Worm (Caenorhabditis elegans) whole organism, young adult: ENCODE data around the gene K06G5.1.

Source experiments
- C06A6.2 ChIP-seq: fragments of 200-800 bp; sonication (Bioruptor generic); conservative IDR thresholded peaks from 2 replicates; pipeline ENCODE4 v1.3.6; 2022; ENCODE audit warnings: missing genetic modification characterization, missing compliant biosample characterization
- F23B12.7 ChIP-seq: sonication (generic microtip); optimal IDR thresholded peaks from 2 replicates; lab custom pipeline; 2017; ENCODE audit warnings: missing genetic modification characterization, mild to moderate bottlenecking, missing compliant biosample characterization, antibody characterized with exemption, moderate library complexity; ENCODE audit not compliant: insufficient read depth
- F49E8.2 ChIP-seq: sonication (generic microtip); optimal IDR thresholded peaks from 3 replicates; lab custom pipeline; 2017; ENCODE audit warnings: missing genetic modification characterization, mild to moderate bottlenecking, missing compliant biosample characterization, antibody characterized with exemption, moderate library complexity; ENCODE audit not compliant: insufficient read depth
- K11D2.4 ChIP-seq: fragments of 200-800 bp; sonication (Bioruptor generic); IDR thresholded peaks from 2 replicates; pipeline ENCODE4 v1.3.6; 2022; ENCODE audit warnings: missing genetic modification reagents, missing genetic modification characterization, missing compliant biosample characterization
- K12H6.12 ChIP-seq: fragments of 200-800 bp; sonication (Bioruptor generic); optimal IDR thresholded peaks from 2 replicates; lab custom pipeline; 2018; ENCODE audit warnings: mild to moderate bottlenecking, missing genetic modification characterization, missing compliant biosample characterization
- T07F8.4 ChIP-seq: sonication (generic microtip); optimal IDR thresholded peaks from 2 replicates; lab custom pipeline; 2016; ENCODE audit warnings: mild to moderate bottlenecking, missing genetic modification characterization, moderate library complexity, missing compliant biosample characterization
- Y56A3A.18 ChIP-seq: fragments of 200-800 bp; sonication (Bioruptor generic); IDR thresholded peaks from 2 replicates; pipeline ENCODE4 v1.3.6; 2022; ENCODE audit warnings: missing genetic modification reagents, missing genetic modification characterization, missing compliant biosample characterization
- ama-1 ChIP-seq, 3 experiments: fragments of 150-350 bp in 1 of 3; sonication (generic microtip) in 2 of 3; optimal IDR thresholded peaks; 2 replicates each; lab custom pipeline; 2014 to 2018; ENCODE audit warnings: missing biosample characterization in 2 of 3, missing genetic modification characterization in 2 of 3, missing genetic modification reagents in 2 of 3
- aptf-3 ChIP-seq: fragments of 200-800 bp; sonication (Bioruptor generic); IDR thresholded peaks from 2 replicates; pipeline ENCODE4 v1.3.6; 2022; ENCODE audit warnings: missing genetic modification characterization, missing compliant biosample characterization
- athp-1 ChIP-seq: sonication (generic microtip); optimal IDR thresholded peaks from 2 replicates; lab custom pipeline; 2017; ENCODE audit warnings: mild to moderate bottlenecking, missing genetic modification characterization, missing compliant biosample characterization
- attf-5 ChIP-seq: fragments of 200-800 bp; sonication (Bioruptor generic); optimal IDR thresholded peaks from 2 replicates; lab custom pipeline; 2018; ENCODE audit warnings: mild to moderate bottlenecking, missing genetic modification characterization, missing compliant biosample characterization
- attf-6 ChIP-seq: fragments of 200-800 bp; sonication (Bioruptor generic); IDR thresholded peaks from 2 replicates; pipeline ENCODE4 v1.3.6; 2022; ENCODE audit warnings: missing genetic modification reagents, missing genetic modification characterization, missing compliant biosample characterization
- cebp-2 ChIP-seq: fragments of 200-800 bp; sonication (Bioruptor generic); IDR thresholded peaks from 2 replicates; pipeline ENCODE4 v1.3.6; 2022; ENCODE audit warnings: missing genetic modification characterization, missing compliant biosample characterization
- ceh-91 ChIP-seq: fragments of 200-800 bp; sonication (Bioruptor generic); IDR thresholded peaks from 2 replicates; pipeline ENCODE4 v1.3.6; 2022; ENCODE audit warnings: missing genetic modification reagents, missing genetic modification characterization, missing compliant biosample characterization
- chd-7 ChIP-seq: sonication (generic microtip); optimal IDR thresholded peaks from 2 replicates; lab custom pipeline; 2016; ENCODE audit warnings: mild to moderate bottlenecking, missing genetic modification characterization, moderate library complexity, missing compliant biosample characterization
- die-1 ChIP-seq: sonication (generic microtip); optimal IDR thresholded peaks from 2 replicates; lab custom pipeline; 2016; ENCODE audit warnings: missing genotype, mild to moderate bottlenecking, missing genetic modification characterization, missing compliant biosample characterization
- dpff-1 ChIP-seq: sonication (generic microtip); optimal IDR thresholded peaks from 2 replicates; lab custom pipeline; 2017; ENCODE audit warnings: mild to moderate bottlenecking, missing genetic modification characterization, missing compliant biosample characterization
- egl-18 ChIP-seq: fragments of 200-800 bp; sonication (Bioruptor generic); IDR thresholded peaks from 2 replicates; pipeline ENCODE4 v1.3.6; 2022; ENCODE audit warnings: missing genetic modification reagents, missing genetic modification characterization, missing compliant biosample characterization
- egl-44 ChIP-seq: fragments of 200-800 bp; sonication (Bioruptor generic); IDR thresholded peaks from 2 replicates; pipeline ENCODE4 v1.3.6; 2022; ENCODE audit warnings: missing genetic modification reagents, missing genetic modification characterization, missing compliant biosample characterization
- gei-17 ChIP-seq: fragments of 200-800 bp; sonication (Bioruptor generic); optimal IDR thresholded peaks from 2 replicates; lab custom pipeline; 2018; ENCODE audit warnings: mild to moderate bottlenecking, missing genetic modification characterization, missing compliant biosample characterization
- him-1 ChIP-seq: sonication (generic microtip); optimal IDR thresholded peaks from 2 replicates; lab custom pipeline; 2016; ENCODE audit warnings: missing genotype, missing genetic modification reagents, missing genetic modification characterization, missing compliant biosample characterization
- hrde-1 ChIP-seq: sonication (generic microtip); optimal IDR thresholded peaks from 2 replicates; lab custom pipeline; 2016; ENCODE audit warnings: missing genetic modification characterization, mild to moderate bottlenecking, missing compliant biosample characterization, moderate library complexity, missing genotype, missing genetic modification reagents, borderline replicate concordance
- hsf-1 ChIP-seq: fragments of 200-800 bp; sonication (Bioruptor generic); IDR thresholded peaks from 2 replicates; pipeline ENCODE4 v1.3.6; 2022; ENCODE audit warnings: missing genetic modification reagents, missing genetic modification characterization, missing compliant biosample characterization
- let-607 ChIP-seq, 2 experiments: fragments of 200-800 bp in 1 of 2; sonication (Bioruptor generic) in 1 of 2; sonication (generic microtip) in 1 of 2; optimal IDR thresholded peaks; 2 replicates each; lab custom pipeline; 2016 to 2018; ENCODE audit warnings: mild to moderate bottlenecking in 2 of 2, missing compliant biosample characterization in 2 of 2, missing genetic modification characterization in 2 of 2, moderate library complexity in 2 of 2, missing genotype in 1 of 2
- lin-26 ChIP-seq: fragments of 200-800 bp; sonication (Bioruptor generic); IDR thresholded peaks from 2 replicates; pipeline ENCODE4 v1.3.6; 2022; ENCODE audit warnings: missing genetic modification reagents, missing genetic modification characterization, missing compliant biosample characterization
- lin-40 ChIP-seq: sonication (generic microtip); optimal IDR thresholded peaks from 2 replicates; lab custom pipeline; 2016; ENCODE audit warnings: missing genetic modification characterization, mild to moderate bottlenecking, missing compliant biosample characterization, missing genotype, missing genetic modification reagents
- lir-1 ChIP-seq: fragments of 200-800 bp; sonication (Bioruptor generic); conservative IDR thresholded peaks from 2 replicates; pipeline ENCODE4 v1.3.6; 2022; ENCODE audit warnings: missing genetic modification reagents, missing genetic modification characterization, missing compliant biosample characterization
- lsl-1 ChIP-seq: fragments of 200-800 bp; sonication (Bioruptor generic); optimal IDR thresholded peaks from 2 replicates; lab custom pipeline; 2018; ENCODE audit warnings: mild to moderate bottlenecking, missing genetic modification characterization, moderate library complexity, missing compliant biosample characterization
- lsy-27 ChIP-seq: sonication (generic microtip); optimal IDR thresholded peaks from 2 replicates; lab custom pipeline; 2017; ENCODE audit warnings: missing genetic modification characterization, mild to moderate bottlenecking, missing compliant biosample characterization, antibody characterized with exemption, missing genotype, borderline replicate concordance; ENCODE audit not compliant: insufficient read depth
- madf-10 ChIP-seq: sonication (generic microtip); optimal IDR thresholded peaks from 2 replicates; lab custom pipeline; 2016; ENCODE audit warnings: mild to moderate bottlenecking, missing genetic modification characterization, missing compliant biosample characterization
- madf-3 ChIP-seq: fragments of 200-800 bp; sonication (Bioruptor generic); IDR thresholded peaks from 2 replicates; pipeline ENCODE4 v1.3.6; 2022; ENCODE audit warnings: missing genetic modification reagents, missing genetic modification characterization, missing compliant biosample characterization
- mcd-1 ChIP-seq: fragments of 200-800 bp; sonication (Bioruptor generic); IDR thresholded peaks from 2 replicates; pipeline ENCODE4 v1.3.6; 2022; ENCODE audit warnings: missing genetic modification reagents, missing genetic modification characterization, missing compliant biosample characterization
- mes-4 ChIP-seq: sonication (generic microtip); optimal IDR thresholded peaks from 2 replicates; lab custom pipeline; 2016; ENCODE audit warnings: missing genotype, missing genetic modification characterization, missing compliant biosample characterization
- nfya-1 ChIP-seq: sonication (generic microtip); optimal IDR thresholded peaks from 2 replicates; lab custom pipeline; 2017; ENCODE audit warnings: antibody characterized with exemption, missing compliant biosample characterization, missing genetic modification characterization, borderline replicate concordance; ENCODE audit not compliant: insufficient read depth
- nhr-179 ChIP-seq: sonication (generic microtip); optimal IDR thresholded peaks from 2 replicates; lab custom pipeline; 2016; ENCODE audit warnings: mild to moderate bottlenecking, missing genetic modification characterization, missing compliant biosample characterization
- nhr-27 ChIP-seq: fragments of 200-800 bp; sonication (Bioruptor generic); optimal IDR thresholded peaks from 2 replicates; lab custom pipeline; 2018; ENCODE audit warnings: mild to moderate bottlenecking, missing genetic modification characterization, moderate library complexity, missing compliant biosample characterization
- nhr-90 ChIP-seq: sonication (generic microtip); optimal IDR thresholded peaks from 2 replicates; lab custom pipeline; 2016; ENCODE audit warnings: missing genotype, mild to moderate bottlenecking, missing genetic modification characterization, missing compliant biosample characterization
- pha-4 ChIP-seq: fragments of 150-350 bp; sonication (generic microtip); optimal IDR thresholded peaks from 2 replicates; lab custom pipeline; 2014; ENCODE audit warnings: missing biosample characterization, missing genetic modification reagents, missing genetic modification characterization
- rec-8 ChIP-seq, 2 experiments: sonication (generic microtip); optimal IDR thresholded peaks; 2 replicates each; lab custom pipeline; 2016; ENCODE audit warnings: mild to moderate bottlenecking in 2 of 2, missing genetic modification characterization in 2 of 2, missing genetic modification reagents in 2 of 2, missing genotype in 2 of 2, missing biosample characterization in 1 of 2, missing compliant biosample characterization in 1 of 2, moderate library complexity in 1 of 2
- rpc-1 ChIP-seq, 2 experiments: fragments of 150-350 bp in 1 of 2; sonication (generic microtip) in 1 of 2; optimal IDR thresholded peaks; 2 replicates each; lab custom pipeline; 2014 to 2018; ENCODE audit warnings: missing biosample characterization in 1 of 2, missing genetic modification characterization in 1 of 2, missing genetic modification reagents in 1 of 2, missing genotype in 1 of 2
- tbp1 ChIP-seq: fragments of 200-800 bp; sonication (Bioruptor generic); optimal IDR thresholded peaks from 2 replicates; lab custom pipeline; 2018; ENCODE audit warnings: mild to moderate bottlenecking, missing genetic modification characterization, missing compliant biosample characterization
- zim-3 ChIP-seq: sonication (generic microtip); optimal IDR thresholded peaks from 2 replicates; lab custom pipeline; 2017; ENCODE audit warnings: mild to moderate bottlenecking, missing genetic modification characterization, moderate library complexity, missing compliant biosample characterization
- ztf-18 ChIP-seq: sonication (generic microtip); optimal IDR thresholded peaks from 2 replicates; lab custom pipeline; 2016; ENCODE audit warnings: missing genotype, mild to moderate bottlenecking, missing genetic modification characterization, missing compliant biosample characterization
- ztf-22 ChIP-seq: fragments of 200-800 bp; sonication (Bioruptor generic); optimal IDR thresholded peaks from 2 replicates; lab custom pipeline; 2018; ENCODE audit warnings: mild to moderate bottlenecking, missing genetic modification characterization, moderate library complexity, missing compliant biosample characterization
- ztf-25 ChIP-seq: fragments of 200-800 bp; sonication (Bioruptor generic); IDR thresholded peaks from 2 replicates; pipeline ENCODE4 v1.3.6; 2022; ENCODE audit warnings: missing genetic modification reagents, missing genetic modification characterization, missing compliant biosample characterization
- ztf-6 ChIP-seq: fragments of 200-800 bp; sonication (Bioruptor generic); IDR thresholded peaks from 2 replicates; pipeline ENCODE4 v1.3.6; 2022; ENCODE audit warnings: missing genetic modification reagents, missing genetic modification characterization, missing compliant biosample characterization

Gene K06G5.1

ce11 chrX:14228764-14229163, 14.0 kb downstream of the K06G5.1 start:
- TF ChIP-seq egl-18 (GFP tag; lab: Robert Waterston, UW) (no peak), F23B12.7 (tag; lab: Kevin White, UChicago) (peak; percentile 28), chd-7 (tag; lab: Kevin White, UChicago) (peak; percentile 53), ztf-22 (GFP tag; lab: Kevin White, UChicago) (no peak), zim-3 (peak; percentile 2), attf-5 (GFP tag; lab: Kevin White, UChicago) (no peak), nhr-27 (no peak), lin-26 (GFP tag; lab: Robert Waterston, UW) (peak; percentile 87), hrde-1 (tag; lab: Kevin White, UChicago) (peak; percentile 40), rpc-1 (optimal IDR thresholded peaks at IDR 0.05; lab: Kevin White, UChicago) (peak; percentile 91), rpc-1 (tag; optimal IDR thresholded peaks at IDR 0.05; lab: Kevin White, UChicago) (peak; percentile 96), gei-17 (GFP tag; lab: Kevin White, UChicago) (no peak), madf-10 (tag; lab: Kevin White, UChicago) (peak; percentile 19), pha-4 (tag; lab: Kevin White, UChicago) (no peak), egl-44 (0 out of 2 replicates have a peak, but pooled peaks have one; percentile 21), nfya-1 (no peak), ceh-91 (no peak), let-607 (tag; optimal IDR thresholded peaks at IDR 0.05; lab: Kevin White, UChicago) (no peak), lir-1 (GFP tag; lab: Robert Waterston, UW) (peak; percentile 84; the same call in 1 of the 2 replicates), K11D2.4 (GFP tag; lab: Robert Waterston, UW) (no peak), athp-1 (tag; lab: Kevin White, UChicago) (peak; percentile 30), tbp1 (GFP tag; lab: Kevin White, UChicago) (peak; percentile 91), lin-40 (tag; lab: Kevin White, UChicago) (no peak), madf-3 (GFP tag; lab: Robert Waterston, UW) (no peak), rec-8 (tag; optimal IDR thresholded peaks at IDR 0.05; lab: Kevin White, UChicago) (peak in 1 of 2 experiments; percentile 75), ztf-18 (peak; percentile 56), ztf-25 (GFP tag; lab: Robert Waterston, UW) (peak; percentile 81), aptf-3 (GFP tag; lab: Robert Waterston, UW) (0 out of 2 replicates have a peak, but pooled peaks have one; percentile 38), die-1 (peak; percentile 84), hsf-1 (GFP tag; lab: Robert Waterston, UW) (no peak), T07F8.4 (tag; lab: Kevin White, UChicago) (peak; percentile 8), F49E8.2 (tag; lab: Kevin White, UChicago) (peak; percentile 3), cebp-2 (0 out of 2 replicates have a peak, but pooled peaks have one; percentile 16), attf-6 (GFP tag; lab: Robert Waterston, UW) (0 out of 2 replicates have a peak, but pooled peaks have one; percentile 10), nhr-179 (tag; lab: Kevin White, UChicago) (peak; percentile 58), K12H6.12 (tag; lab: Kevin White, UChicago) (no peak), lsy-27 (tag; lab: Kevin White, UChicago) (peak; percentile 50), mcd-1 (GFP tag; lab: Robert Waterston, UW) (no peak), nhr-90 (tag; lab: Kevin White, UChicago) (peak; percentile 88), ztf-6 (GFP tag; lab: Robert Waterston, UW) (no peak), Y56A3A.18 (GFP tag; lab: Robert Waterston, UW) (peak; percentile 15; the same call in 1 of the 2 replicates), mes-4 (tag; lab: Kevin White, UChicago) (peak; percentile 10), dpff-1 (tag; lab: Kevin White, UChicago) (no peak), C06A6.2 (no peak), lsl-1 (GFP tag; lab: Kevin White, UChicago) (no peak), him-1 (tag; lab: Kevin White, UChicago) (peak; percentile 62), ama-1 (optimal IDR thresholded peaks at IDR 0.05; lab: Kevin White, UChicago) (no peak), ama-1 (GFP tag; optimal IDR thresholded peaks at IDR 0.05; lab: Kevin White, UChicago) (peak in 1 of 2 experiments; percentile 27)
